Worm (Caenorhabditis elegans) whole organism, young adult: Measurements from ENCODE around the gene Y9C9A.8.

Experiments used
- C17E4.6 ChIP-seq: fragments of 200-800 bp; sonication (Bioruptor generic); IDR thresholded peaks from 2 replicates; pipeline ENCODE4 v1.3.6; 2022; ENCODE audit warnings: missing genetic modification reagents, missing genetic modification characterization, missing compliant biosample characterization
- aptf-3 ChIP-seq: fragments of 200-800 bp; sonication (Bioruptor generic); IDR thresholded peaks from 2 replicates; pipeline ENCODE4 v1.3.6; 2022; ENCODE audit warnings: missing genetic modification characterization, missing compliant biosample characterization
- bed-2 ChIP-seq: fragments of 200-800 bp; sonication (Bioruptor generic); IDR thresholded peaks from 2 replicates; pipeline ENCODE4 v1.3.6; 2022; ENCODE audit warnings: missing genetic modification reagents, missing genetic modification characterization, missing compliant biosample characterization
- ceh-100 ChIP-seq: fragments of 200-800 bp; sonication (Bioruptor generic); IDR thresholded peaks from 2 replicates; pipeline ENCODE4 v1.3.6; 2022; ENCODE audit warnings: missing genetic modification reagents, missing genetic modification characterization, missing compliant biosample characterization
- die-1 ChIP-seq: sonication (generic microtip); optimal IDR thresholded peaks from 2 replicates; lab custom pipeline; 2016; ENCODE audit warnings: missing genotype, mild to moderate bottlenecking, missing genetic modification characterization, missing compliant biosample characterization
- dpl-1 ChIP-seq: fragments of 150-350 bp; optimal IDR thresholded peaks from 2 replicates; lab custom pipeline; 2014; ENCODE audit warnings: missing biosample characterization, missing genetic modification reagents, missing genetic modification characterization
- hlh-12 ChIP-seq: sonication (generic microtip); optimal IDR thresholded peaks from 2 replicates; lab custom pipeline; 2016; ENCODE audit warnings: missing genetic modification characterization, missing compliant biosample characterization
- mel-28 ChIP-seq: sonication (generic microtip); optimal IDR thresholded peaks from 2 replicates; lab custom pipeline; 2016; ENCODE audit warnings: borderline replicate concordance, mild to moderate bottlenecking, missing genetic modification characterization, missing compliant biosample characterization
- snpc-1.1 ChIP-seq: sonication (generic microtip); optimal IDR thresholded peaks from 2 replicates; lab custom pipeline; 2017; ENCODE audit warnings: missing genetic modification characterization, mild to moderate bottlenecking, missing compliant biosample characterization, antibody characterized with exemption, moderate library complexity, missing genotype, missing genetic modification reagents; ENCODE audit not compliant: insufficient read depth
- snpc-4 ChIP-seq, 5 experiments: fragments of 150-350 bp in 1 of 5; sonication (generic microtip) in 4 of 5; optimal IDR thresholded peaks; 2 replicates each; lab custom pipeline; 2014 to 2018; ENCODE audit warnings: missing genetic modification characterization in 5 of 5, missing biosample characterization in 3 of 5, antibody characterized with exemption in 2 of 5, mild to moderate bottlenecking in 2 of 5, missing compliant biosample characterization in 2 of 5, missing genotype in 2 of 5, moderate library complexity in 2 of 5, missing genetic modification reagents in 1 of 5
- somi-1 ChIP-seq: fragments of 200-800 bp; sonication (Bioruptor generic); optimal IDR thresholded peaks from 2 replicates; lab custom pipeline; 2018; ENCODE audit warnings: mild to moderate bottlenecking, missing genetic modification characterization, missing compliant biosample characterization
- unc-130 ChIP-seq: sonication (generic microtip); optimal IDR thresholded peaks from 2 replicates; lab custom pipeline; 2016; ENCODE audit warnings: missing genetic modification reagents, missing genetic modification characterization, missing compliant biosample characterization
- unc-62 ChIP-seq: fragments of 150-350 bp; optimal IDR thresholded peaks from 2 replicates; lab custom pipeline; 2014; ENCODE audit warnings: missing biosample characterization, missing genetic modification reagents, missing genetic modification characterization

ce11 chrIV:4969419-4969818, 39.3 kb downstream of the Y9C9A.8 start, which contains the start of gene Y9C9A.13:
- no peak for TF ChIP-seq die-1 (tag; lab: Kevin White, UChicago)
- TF ChIP-seq ceh-100 (GFP tag; lab: Robert Waterston, UW): no peak
- TF ChIP-seq aptf-3: no peak
- TF ChIP-seq hlh-12 (tag; lab: Kevin White, UChicago): no peak
- TF ChIP-seq unc-130: no peak
- no peak for TF ChIP-seq snpc-1.1 (tag; lab: Kevin White, UChicago)
- no peak for TF ChIP-seq mel-28
- no peak for TF ChIP-seq dpl-1
- TF ChIP-seq snpc-4 (GFP tag; optimal IDR thresholded peaks at IDR 0.05; lab: Kevin White, UChicago): no peak
- no peak for TF ChIP-seq snpc-4 (tag; optimal IDR thresholded peaks at IDR 0.05; lab: Kevin White, UChicago)
- no peak for TF ChIP-seq C17E4.6 (GFP tag; lab: Robert Waterston, UW)
- no peak for TF ChIP-seq unc-62 (GFP tag; lab: Kevin White, UChicago)
- TF ChIP-seq bed-2 (GFP tag; lab: Robert Waterston, UW): no peak
- no peak for TF ChIP-seq somi-1 (GFP tag; lab: Kevin White, UChicago)
